Worm (Caenorhabditis elegans) whole organism, early embryonic: Measurements from ENCODE around the gene Y102F5A.1.

Experiments used
- ama-1 ChIP-seq: fragments of 150-350 bp; optimal IDR thresholded peaks from 2 replicates; lab custom pipeline; 2014
- flt-1 ChIP-seq: fragments of 200-800 bp; sonication (Bioruptor generic); IDR thresholded peaks from 2 replicates; pipeline ENCODE4 v1.3.6; 2022; ENCODE audit warnings: missing genetic modification characterization, missing compliant biosample characterization
- pes-1 ChIP-seq: fragments of 200-800 bp; sonication (Bioruptor generic); IDR thresholded peaks from 2 replicates; pipeline ENCODE4 v1.3.6; 2022; ENCODE audit warnings: missing genetic modification reagents, missing genetic modification characterization, missing compliant biosample characterization
- sea-1 ChIP-seq: fragments of 200-800 bp; sonication (Bioruptor generic); conservative IDR thresholded peaks from 2 replicates; pipeline ENCODE4 v1.3.6; 2022; ENCODE audit warnings: missing genetic modification characterization, missing compliant biosample characterization

ce11 chrX:11769278-11769677, 14.9 kb downstream of the Y102F5A.1 start, which contains the start of gene ttx-3:
- TF ChIP-seq pes-1 (GFP tag; lab: Robert Waterston, UW), result no peak
- no peak for TF ChIP-seq ama-1
- no peak for TF ChIP-seq sea-1
- TF ChIP-seq flt-1, result no peak
